Worm (Caenorhabditis elegans): ENCODE results near the gene B0198.3.

- TF ChIP-seq ref-1 (GFP tag; conservative IDR thresholded peaks at IDR 0.05) (no peak), ztf-23 (GFP tag; IDR thresholded peaks at IDR 0.05) (no peak), ztf-29 (GFP tag; IDR thresholded peaks at IDR 0.05) (no peak; the same call in 1 of the 2 replicates)
Observed at ce11 chrX:12017908-12018479, 38.9 kb downstream of the B0198.3 start, which contains the start of the genes nmat-1 and ucr-2.1.
